Fruit fly (Drosophila melanogaster) Kc167 (cell line): ENCODE measurements around the gene CG31102.

Experiments
- Myc ChIP-seq: fragments of >200 bp; optimal IDR thresholded peaks from 2 replicates; lab custom pipeline; 2017; ENCODE audit warnings: missing external identifiers
- Sin3A ChIP-seq: fragments of >200 bp; optimal IDR thresholded peaks from 2 replicates; lab custom pipeline; 2018; ENCODE audit warnings: missing external identifiers
- h ChIP-seq: fragments of >200 bp; optimal IDR thresholded peaks from 3 replicates; lab custom pipeline; 2018; ENCODE audit warnings: missing external identifiers
- insv ChIP-seq: fragments of >200 bp; optimal IDR thresholded peaks from 3 replicates; lab custom pipeline; 2018; ENCODE audit warnings: missing external identifiers
- psq ChIP-seq: fragments of >200 bp; optimal IDR thresholded peaks from 2 replicates; lab custom pipeline; 2017; ENCODE audit warnings: missing external identifiers
- ttk ChIP-seq: sonication (Bioruptor generic); optimal IDR thresholded peaks from 2 replicates; lab custom pipeline; 2017; ENCODE audit warnings: missing external identifiers

CG31102 gene

DNA sequence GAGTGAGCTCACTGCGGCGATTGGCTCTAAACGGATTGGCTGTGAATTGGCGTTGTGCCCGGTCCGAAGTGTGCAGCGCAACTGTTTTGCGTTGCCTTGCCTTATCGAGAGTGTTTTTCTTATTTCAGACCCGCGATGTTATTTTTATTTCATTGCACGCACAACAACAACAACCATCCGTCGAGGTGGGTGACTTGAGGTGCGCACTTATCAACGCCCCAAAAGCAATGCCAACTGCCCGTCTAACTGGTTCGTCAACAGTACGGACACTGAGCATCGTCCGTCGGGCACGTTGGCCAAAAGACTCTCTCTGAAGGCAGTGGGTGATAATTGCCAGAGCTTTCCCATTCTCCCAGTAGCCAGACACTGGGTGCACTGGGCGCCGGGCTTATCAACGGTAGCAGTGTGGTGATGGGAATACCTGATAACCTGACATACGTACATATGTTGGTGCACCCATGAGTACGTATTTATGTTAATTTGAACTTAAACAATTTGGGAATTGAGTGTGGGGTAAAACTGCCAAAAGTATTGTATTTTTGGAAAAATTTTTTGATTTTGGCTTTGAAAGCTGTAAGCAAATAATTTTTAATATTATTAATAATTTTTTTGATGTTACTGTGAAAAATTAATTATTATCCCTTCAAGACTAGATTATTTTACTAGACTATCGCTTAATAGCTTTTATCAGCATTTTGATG lies at the start of gene CG31102:
CG31102 (minus strand) TSS at position 275 of the 701 bp plus-strand sequence.
- TF ChIP-seq Sin3A (lab: Kevin White, UChicago) (no peak), h (lab: Kevin White, UChicago) (no peak), ttk (lab: Kevin White, UChicago) (no peak), Myc (lab: Kevin White, UChicago) (no peak), insv (lab: Kevin White, UChicago) (no peak), psq (no peak)

- TF ChIP-seq Myc (lab: Kevin White, UChicago) (no peak), ttk (lab: Kevin White, UChicago) (no peak), h (lab: Kevin White, UChicago) (no peak), Sin3A (lab: Kevin White, UChicago) (no peak), psq (no peak), insv (lab: Kevin White, UChicago) (no peak)
These were observed 44.6 kb upstream of the CG31102 start, which contains the start of gene rha for dm6 chr3R:25339952-25340351. Gene rha (plus strand): TSS chr3R:25340252.

DNA sequence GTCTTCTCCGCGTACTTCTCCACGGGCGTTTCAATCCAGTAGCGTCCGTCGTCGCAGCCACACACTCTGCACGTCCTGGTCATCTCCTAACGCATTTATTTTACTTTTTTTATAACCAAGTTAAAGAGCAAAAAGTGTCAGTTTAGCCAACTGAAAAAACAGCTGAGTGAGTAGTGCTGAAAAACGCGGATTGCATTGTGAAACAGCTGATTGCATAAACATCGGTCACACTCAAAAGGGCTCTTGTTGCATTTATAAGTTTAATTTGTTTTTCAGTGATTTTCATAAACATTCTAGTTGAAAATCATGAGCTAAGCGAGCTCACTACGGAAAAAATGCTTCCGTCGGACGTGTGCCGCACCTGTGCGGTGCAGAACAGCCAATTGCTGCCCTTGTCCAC lies 39.7 kb upstream of the CG31102 start, which contains the start of the genes CG10669 and CG11902:
CG10669 (minus strand) TSS at position 179 of the 400 bp plus-strand sequence.
CG11902 (plus strand) TSS at position 193 of the 400 bp plus-strand sequence.
- no peak for TF ChIP-seq h (lab: Kevin White, UChicago)
- no peak for TF ChIP-seq psq
- no peak for TF ChIP-seq Sin3A (lab: Kevin White, UChicago)
- no peak for TF ChIP-seq ttk (lab: Kevin White, UChicago)
- no peak for TF ChIP-seq Myc (lab: Kevin White, UChicago)
- TF ChIP-seq insv (lab: Kevin White, UChicago): no peak

DNA sequence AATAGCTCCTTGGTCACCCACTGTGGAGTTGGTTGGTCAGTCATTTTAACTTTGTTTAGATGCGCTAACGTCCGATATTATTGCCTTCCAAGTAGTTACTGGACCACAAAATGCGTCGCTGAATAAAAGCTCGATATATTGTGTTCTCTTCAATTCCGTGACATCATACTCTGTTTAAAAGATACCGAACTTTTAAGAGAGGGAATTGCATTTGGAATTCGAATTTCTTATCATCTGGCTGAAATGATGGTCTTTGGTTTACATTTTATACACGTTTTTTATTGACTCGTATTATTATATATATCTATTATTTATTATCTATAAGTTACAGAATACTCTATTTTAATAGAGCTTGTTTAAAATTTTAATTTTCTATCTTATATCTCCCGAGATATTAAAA lies 35.7 kb upstream of the CG31102 start, which contains the start of gene CHKov2:
CHKov2 (minus strand) TSS at position 101 of the 400 bp plus-strand sequence.
- TF ChIP-seq insv (lab: Kevin White, UChicago) (no peak), h (lab: Kevin White, UChicago) (no peak)

DNA sequence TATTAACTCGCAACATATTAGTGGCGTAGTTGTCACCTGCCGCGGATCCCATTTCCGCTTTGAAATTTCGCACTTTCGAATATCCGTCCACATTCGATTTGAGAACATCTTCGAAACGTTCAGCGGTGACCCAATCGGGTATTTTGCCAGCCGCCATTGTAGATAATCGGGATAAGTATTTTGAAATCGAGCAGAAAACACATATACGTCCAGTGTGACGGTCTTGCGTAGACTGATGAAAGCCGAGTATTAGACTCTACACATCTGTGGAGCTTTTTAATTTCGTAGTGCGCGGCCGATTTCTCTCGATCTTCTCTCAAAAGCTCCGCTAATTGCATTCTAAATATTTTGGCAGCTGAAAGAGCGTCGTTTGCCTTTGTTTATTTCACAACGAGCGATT lies 33.7 kb upstream of the CG31102 start, which contains the start of gene CHKov1:
CHKov1 (minus strand) TSS at position 238 of the 400 bp plus-strand sequence.
- no peak for TF ChIP-seq Sin3A (lab: Kevin White, UChicago)
- TF ChIP-seq ttk (lab: Kevin White, UChicago): no peak
- TF ChIP-seq h (lab: Kevin White, UChicago): no peak
- TF ChIP-seq Myc (lab: Kevin White, UChicago): no peak
- no peak for TF ChIP-seq insv (lab: Kevin White, UChicago)
- TF ChIP-seq psq: no peak

DNA sequence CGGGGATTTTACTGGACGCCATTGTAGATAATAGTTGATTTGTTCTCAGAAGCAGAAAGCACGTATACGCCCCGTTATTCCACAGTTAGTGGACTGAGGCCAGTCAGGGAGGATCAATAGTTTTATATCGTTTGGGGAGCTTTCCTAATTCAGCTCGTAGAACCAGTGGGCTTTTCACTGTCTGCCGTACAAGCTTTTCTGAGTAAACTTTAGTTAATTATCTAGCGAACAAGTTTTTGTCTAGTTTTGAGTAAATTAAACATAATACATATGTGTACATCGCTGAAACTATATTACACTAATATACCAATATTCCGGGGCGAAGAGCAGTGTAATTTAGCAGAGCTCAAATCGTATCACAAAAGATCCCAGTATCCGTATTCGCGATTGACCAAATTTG lies 27.3 kb upstream of the CG31102 start, which contains the start of gene CG10562:
CG10562 (minus strand) TSS at position 101 of the 400 bp plus-strand sequence.
- no peak for TF ChIP-seq insv (lab: Kevin White, UChicago)
- no peak for TF ChIP-seq Sin3A (lab: Kevin White, UChicago)

DNA sequence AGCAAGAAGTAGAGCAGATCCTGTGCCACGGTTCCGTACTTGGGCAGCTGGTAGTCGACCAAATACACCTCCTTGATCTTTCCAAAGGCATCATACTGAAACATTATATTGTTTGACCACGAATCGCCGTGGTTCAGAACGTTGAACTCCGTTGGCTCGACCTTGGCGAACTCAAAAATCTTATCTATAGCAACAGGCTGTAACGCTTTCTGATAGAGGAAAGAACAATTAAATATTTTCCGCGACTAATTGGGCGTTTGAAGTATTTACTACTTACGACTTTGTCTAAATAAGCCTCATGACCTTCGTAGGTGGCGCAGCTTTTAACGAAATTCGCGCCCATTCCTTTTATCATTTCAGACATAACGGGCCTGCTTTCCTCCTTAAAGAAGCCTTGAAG lies 26.3 kb upstream of the CG31102 start:
- no peak for TF ChIP-seq Myc (lab: Kevin White, UChicago)

dm6 chr3R:25320898-25321297 lies 25.5 kb upstream of the CG31102 start:
- TF ChIP-seq insv (lab: Kevin White, UChicago): no peak
- no peak for TF ChIP-seq psq
- no peak for TF ChIP-seq Myc (lab: Kevin White, UChicago)
- no peak for TF ChIP-seq Sin3A (lab: Kevin White, UChicago)
- no peak for TF ChIP-seq ttk (lab: Kevin White, UChicago)
- no peak for TF ChIP-seq h (lab: Kevin White, UChicago)

- TF ChIP-seq Myc (lab: Kevin White, UChicago) (no peak), Sin3A (lab: Kevin White, UChicago) (no peak), h (lab: Kevin White, UChicago) (no peak), psq (no peak), insv (lab: Kevin White, UChicago) (no peak), ttk (lab: Kevin White, UChicago) (no peak)
These were observed 24.8 kb upstream of the CG31102 start, which contains the start of gene CG10560 for dm6 chr3R:25320051-25320705. Gene CG10560 (minus strand): TSS chr3R:25320101.

DNA sequence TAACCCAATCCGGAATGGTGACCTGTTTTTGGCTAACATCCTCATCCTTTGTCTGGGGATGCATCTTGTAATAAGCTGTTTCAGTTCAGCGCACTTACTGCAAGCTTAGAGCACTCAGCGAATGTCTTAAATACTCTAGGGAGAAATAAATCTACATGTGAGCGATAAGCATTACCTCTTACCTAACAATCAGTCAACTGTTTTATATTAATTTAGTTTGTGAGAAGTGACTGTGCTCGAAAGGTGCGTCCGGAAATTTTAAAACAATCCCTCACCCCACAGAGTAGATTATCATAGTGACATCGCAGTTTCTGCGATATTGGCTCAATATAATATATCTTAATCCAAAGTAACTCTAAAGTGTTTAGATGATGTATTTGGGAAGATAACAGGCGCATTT lies 22.6 kb upstream of the CG31102 start, which contains the start of gene CG10553:
CG10553 (minus strand) TSS at position 101 of the 400 bp plus-strand sequence.
- no peak for TF ChIP-seq Myc (lab: Kevin White, UChicago)
- TF ChIP-seq ttk (lab: Kevin White, UChicago): no peak
- no peak for TF ChIP-seq h (lab: Kevin White, UChicago)
- no peak for TF ChIP-seq insv (lab: Kevin White, UChicago)
- no peak for TF ChIP-seq psq
- no peak for TF ChIP-seq Sin3A (lab: Kevin White, UChicago)

dm6 chr3R:25316016-25316415 lies 20.6 kb upstream of the CG31102 start, which contains the start of gene CG10559:
Gene CG10559 (minus strand): TSS chr3R:25316116.
- no peak for TF ChIP-seq Sin3A (lab: Kevin White, UChicago)
- no peak for TF ChIP-seq psq
- TF ChIP-seq insv (lab: Kevin White, UChicago): no peak
- TF ChIP-seq Myc (lab: Kevin White, UChicago): no peak
- no peak for TF ChIP-seq ttk (lab: Kevin White, UChicago)
- no peak for TF ChIP-seq h (lab: Kevin White, UChicago)

DNA sequence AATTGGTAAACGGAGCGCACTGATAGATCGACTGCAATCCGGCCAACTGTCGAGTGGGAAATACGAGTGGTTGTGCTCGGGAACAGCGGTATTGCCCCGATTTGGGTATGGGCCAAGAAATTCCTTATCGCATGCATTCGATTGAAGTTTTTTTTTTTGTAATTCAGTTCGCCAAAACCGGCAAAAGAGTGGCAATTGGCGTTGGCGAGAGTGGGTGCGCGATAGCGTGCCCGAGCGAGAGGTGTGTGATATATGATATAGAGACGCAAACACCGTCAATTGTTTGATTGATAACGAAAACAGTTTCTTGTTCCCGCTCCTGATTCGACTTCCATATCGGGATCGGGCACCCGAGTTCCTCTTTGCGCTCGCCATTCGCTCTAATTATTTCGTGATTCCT lies 18.4 kb upstream of the CG31102 start, which contains the start of gene CG31087:
CG31087 (minus strand) TSS at position 63 of the 400 bp plus-strand sequence.
- no peak for TF ChIP-seq Sin3A (lab: Kevin White, UChicago)
- TF ChIP-seq psq: no peak
- no peak for TF ChIP-seq ttk (lab: Kevin White, UChicago)
- no peak for TF ChIP-seq Myc (lab: Kevin White, UChicago)
- no peak for TF ChIP-seq insv (lab: Kevin White, UChicago)
- no peak for TF ChIP-seq h (lab: Kevin White, UChicago)
